Fruit fly (Drosophila melanogaster) whole organism, embryonic: ENCODE results near the gene Obp28a.

Experiments used
- ATbp ChIP-seq: fragments of 200-800 bp; sonication (Bioruptor generic); optimal IDR thresholded peaks from 2 replicates; lab custom pipeline; 2017; ENCODE audit warnings: missing biosample characterization, mild to moderate bottlenecking, missing genetic modification characterization, missing genetic modification reagents
- Abd-B ChIP-seq: fragments of 200-800 bp; sonication (Bioruptor generic); optimal IDR thresholded peaks from 2 replicates; lab custom pipeline; 2018; ENCODE audit warnings: missing biosample characterization, mild to moderate bottlenecking, missing genetic modification characterization, moderate library complexity
- Ada2b ChIP-seq: fragments of 200-800 bp; sonication (Bioruptor generic); IDR thresholded peaks from 2 replicates; pipeline ENCODE4 v1.3.6; 2022; ENCODE audit warnings: missing biosample characterization, missing genetic modification characterization
- Adf1 ChIP-seq: fragments of 200-800 bp; sonication (Bioruptor generic); IDR thresholded peaks from 2 replicates; pipeline ENCODE4 v1.3.6; 2022; ENCODE audit warnings: missing biosample characterization, missing genetic modification characterization
- B-H2 ChIP-seq: fragments of 200-800 bp; sonication (Bioruptor generic); optimal IDR thresholded peaks from 2 replicates; lab custom pipeline; 2018; ENCODE audit warnings: missing biosample characterization, mild to moderate bottlenecking, missing genetic modification characterization
- CG11723 ChIP-seq: fragments of 200-800 bp; sonication (Bioruptor generic); optimal IDR thresholded peaks from 2 replicates; lab custom pipeline; 2017; ENCODE audit warnings: missing biosample characterization, mild to moderate bottlenecking, missing genetic modification characterization
- CG13424 ChIP-seq: fragments of 200-800 bp; sonication (Bioruptor generic); optimal IDR thresholded peaks from 2 replicates; lab custom pipeline; 2019; ENCODE audit warnings: missing biosample characterization, mild to moderate bottlenecking, missing genetic modification characterization, moderate library complexity
- CG15601 ChIP-seq: fragments of 200-800 bp; sonication (Bioruptor generic); optimal IDR thresholded peaks from 3 replicates; lab custom pipeline; 2019; ENCODE audit warnings: missing biosample characterization, mild to moderate bottlenecking, missing genetic modification characterization, moderate library complexity
- CG15696 ChIP-seq: fragments of 200-800 bp; sonication (Bioruptor generic); optimal IDR thresholded peaks from 2 replicates; lab custom pipeline; 2019; ENCODE audit warnings: missing biosample characterization, mild to moderate bottlenecking, missing genetic modification characterization, moderate library complexity
- CG17361 ChIP-seq: fragments of 200-800 bp; sonication (Bioruptor generic); IDR thresholded peaks from 3 replicates; pipeline ENCODE4 v1.3.6; 2022; ENCODE audit warnings: missing biosample characterization, missing genetic modification characterization
- CG33557 ChIP-seq: fragments of 200-800 bp; sonication (Bioruptor generic); optimal IDR thresholded peaks from 2 replicates; lab custom pipeline; 2019; ENCODE audit warnings: missing biosample characterization, mild to moderate bottlenecking, missing genetic modification characterization, moderate library complexity
- CG3407 ChIP-seq: fragments of 200-800 bp; sonication (Bioruptor generic); optimal IDR thresholded peaks from 2 replicates; lab custom pipeline; 2018; ENCODE audit warnings: missing biosample characterization, mild to moderate bottlenecking, missing genetic modification characterization
- CG4707 ChIP-seq: fragments of 200-800 bp; sonication (Bioruptor generic); optimal IDR thresholded peaks from 2 replicates; lab custom pipeline; 2018; ENCODE audit warnings: missing biosample characterization, mild to moderate bottlenecking, missing genetic modification characterization, moderate library complexity
- CG4820 ChIP-seq: fragments of 200-800 bp; sonication (Bioruptor generic); optimal IDR thresholded peaks from 3 replicates; lab custom pipeline; 2016; ENCODE audit warnings: missing biosample characterization, missing genetic modification characterization
- CG6813 ChIP-seq: fragments of 200-800 bp; sonication (Bioruptor generic); optimal IDR thresholded peaks from 2 replicates; lab custom pipeline; 2017; ENCODE audit warnings: missing biosample characterization, missing genetic modification characterization, mild to moderate bottlenecking, moderate library complexity, missing genetic modification reagents
- CG9609 ChIP-seq: fragments of 200-800 bp; sonication (Bioruptor generic); optimal IDR thresholded peaks from 3 replicates; lab custom pipeline; 2016; ENCODE audit warnings: missing biosample characterization, missing genetic modification characterization
- Camta ChIP-seq: fragments of 200-800 bp; sonication (Bioruptor generic); optimal IDR thresholded peaks from 2 replicates; lab custom pipeline; 2016; ENCODE audit warnings: missing biosample characterization, missing genetic modification characterization
- CoRest ChIP-seq: fragments of 200-800 bp; sonication (Bioruptor generic); optimal IDR thresholded peaks from 3 replicates; lab custom pipeline; 2018; ENCODE audit warnings: missing biosample characterization, mild to moderate bottlenecking, missing genetic modification characterization, moderate library complexity
- Dad ChIP-seq: fragments of 200-800 bp; sonication (Bioruptor generic); optimal IDR thresholded peaks from 3 replicates; lab custom pipeline; 2016; ENCODE audit warnings: missing biosample characterization, missing genetic modification characterization
- Deaf1 ChIP-seq: fragments of 200-800 bp; optimal IDR thresholded peaks from 3 replicates; lab custom pipeline; 2019; ENCODE audit warnings: missing biosample characterization, mild to moderate bottlenecking, missing genetic modification characterization, moderate library complexity
- Eip74EF ChIP-seq, 2 experiments: fragments of 200-800 bp in 1 of 2; fragments of >200 bp in 1 of 2; sonication (Bioruptor generic) in 1 of 2; optimal IDR thresholded peaks; 2 replicates each; lab custom pipeline; 2017 to 2019; ENCODE audit warnings: missing biosample characterization in 2 of 2, missing genetic modification characterization in 2 of 2, mild to moderate bottlenecking in 1 of 2, moderate library complexity in 1 of 2
- Fer3 ChIP-seq: fragments of 200-800 bp; sonication (Bioruptor generic); optimal IDR thresholded peaks from 2 replicates; lab custom pipeline; 2018; ENCODE audit warnings: missing biosample characterization, mild to moderate bottlenecking, missing genetic modification characterization, moderate library complexity
- Hmr ChIP-seq: fragments of 200-800 bp; sonication (Bioruptor generic); optimal IDR thresholded peaks from 3 replicates; lab custom pipeline; 2017; ENCODE audit warnings: mild to moderate bottlenecking, missing biosample characterization, missing genetic modification reagents, missing genetic modification characterization
- Kr ChIP-seq: fragments of 200-800 bp; sonication (Bioruptor generic); optimal IDR thresholded peaks from 2 replicates; lab custom pipeline; 2017; ENCODE audit warnings: missing biosample characterization, mild to moderate bottlenecking, missing genetic modification characterization
- MTF-1 ChIP-seq: fragments of 200-800 bp; sonication (Bioruptor generic); optimal IDR thresholded peaks from 2 replicates; lab custom pipeline; 2018; ENCODE audit warnings: missing biosample characterization, mild to moderate bottlenecking, missing genetic modification characterization, borderline replicate concordance
- Med ChIP-seq: fragments of 200-800 bp; sonication (Bioruptor generic); peaks from one replicate; lab custom pipeline; 2016; ENCODE audit warnings: missing biosample characterization, missing genetic modification characterization, mild to moderate bottlenecking, inconsistent platforms, moderate library complexity
- NC2β ChIP-seq: fragments of 200-800 bp; sonication (Bioruptor generic); optimal IDR thresholded peaks from 2 replicates; lab custom pipeline; 2016; ENCODE audit warnings: missing biosample characterization, missing genetic modification characterization
- NFAT ChIP-seq: fragments of 200-800 bp; sonication (Bioruptor generic); IDR thresholded peaks from 2 replicates; pipeline ENCODE4 v1.3.6; 2022; ENCODE audit warnings: missing biosample characterization, missing genetic modification characterization
- Oli ChIP-seq: fragments of 200-800 bp; sonication (Bioruptor generic); optimal IDR thresholded peaks from 2 replicates; lab custom pipeline; 2018; ENCODE audit warnings: missing biosample characterization, mild to moderate bottlenecking, missing genetic modification characterization, moderate library complexity
- Side ChIP-seq: fragments of 200-800 bp; sonication (Bioruptor generic); optimal IDR thresholded peaks from 2 replicates; lab custom pipeline; 2016; ENCODE audit warnings: missing biosample characterization, missing genetic modification characterization
- Six4 ChIP-seq: fragments of 200-800 bp; sonication (Bioruptor generic); optimal IDR thresholded peaks from 2 replicates; lab custom pipeline; 2016; ENCODE audit warnings: missing biosample characterization, missing genetic modification characterization
- Sry-β ChIP-seq: fragments of 200-800 bp; sonication (Bioruptor generic); optimal IDR thresholded peaks from 2 replicates; lab custom pipeline; 2018; ENCODE audit warnings: missing biosample characterization, mild to moderate bottlenecking, missing genetic modification characterization, moderate library complexity
- Sry-δ ChIP-seq: fragments of 200-800 bp; sonication (Bioruptor generic); optimal IDR thresholded peaks from 2 replicates; lab custom pipeline; 2016; ENCODE audit warnings: missing biosample characterization, missing genetic modification characterization
- az2 ChIP-seq: fragments of 200-800 bp; sonication (Bioruptor generic); optimal IDR thresholded peaks from 3 replicates; lab custom pipeline; 2016; ENCODE audit warnings: missing biosample characterization, missing genetic modification characterization
- bab2 ChIP-seq: fragments of 200-800 bp; sonication (Bioruptor generic); optimal IDR thresholded peaks from 2 replicates; lab custom pipeline; 2016; ENCODE audit warnings: missing biosample characterization, missing genetic modification characterization
- dm ChIP-seq: fragments of 200-800 bp; sonication (Bioruptor generic); optimal IDR thresholded peaks from 3 replicates; lab custom pipeline; 2016; ENCODE audit warnings: missing biosample characterization, missing genetic modification characterization
- dmrt99B ChIP-seq: fragments of 200-800 bp; sonication (Bioruptor generic); optimal IDR thresholded peaks from 2 replicates; lab custom pipeline; 2018; ENCODE audit warnings: missing biosample characterization, mild to moderate bottlenecking, missing genetic modification characterization, moderate library complexity
- kah ChIP-seq: fragments of 200-800 bp; sonication (Bioruptor generic); optimal IDR thresholded peaks from 2 replicates; lab custom pipeline; 2018; ENCODE audit warnings: missing biosample characterization, mild to moderate bottlenecking, missing genetic modification characterization
- kni ChIP-seq: fragments of 200-800 bp; sonication (Bioruptor generic); optimal IDR thresholded peaks from 3 replicates; lab custom pipeline; 2017; ENCODE audit warnings: mild to moderate bottlenecking, missing biosample characterization, missing genetic modification reagents, missing genetic modification characterization
- knrl ChIP-seq: fragments of 200-800 bp; sonication (Bioruptor generic); IDR thresholded peaks from 3 replicates; pipeline ENCODE4 v1.3.6; 2022; ENCODE audit warnings: missing biosample characterization, missing genetic modification characterization; ENCODE audit not compliant: partially characterized antibody
- lilli ChIP-seq: fragments of 200-800 bp; sonication (Bioruptor generic); optimal IDR thresholded peaks from 3 replicates; lab custom pipeline; 2016; ENCODE audit warnings: missing biosample characterization, missing genetic modification characterization
- mirr ChIP-seq: fragments of 200-800 bp; sonication (Bioruptor generic); optimal IDR thresholded peaks from 3 replicates; lab custom pipeline; 2018; ENCODE audit warnings: missing biosample characterization, mild to moderate bottlenecking, missing genetic modification characterization
- nerfin-1 ChIP-seq: fragments of 200-800 bp; sonication (Bioruptor generic); optimal IDR thresholded peaks from 3 replicates; lab custom pipeline; 2019; ENCODE audit warnings: missing biosample characterization, mild to moderate bottlenecking, missing genetic modification characterization, moderate library complexity
- peb ChIP-seq: fragments of 200-800 bp; sonication (Bioruptor generic); IDR thresholded peaks from 2 replicates; pipeline ENCODE4 v1.3.6; 2022; ENCODE audit warnings: missing biosample characterization, missing genetic modification characterization
- salm ChIP-seq: fragments of 200-800 bp; sonication (Bioruptor generic); optimal IDR thresholded peaks from 2 replicates; lab custom pipeline; 2018; ENCODE audit warnings: missing biosample characterization, mild to moderate bottlenecking, missing genetic modification characterization
- schlank ChIP-seq: fragments of 200-800 bp; sonication (Bioruptor generic); optimal IDR thresholded peaks from 2 replicates; lab custom pipeline; 2018; ENCODE audit warnings: missing biosample characterization, mild to moderate bottlenecking, missing genetic modification characterization
- sens ChIP-seq: fragments of 200-800 bp; sonication (Bioruptor generic); peaks from one replicate; lab custom pipeline; 2016; ENCODE audit warnings: missing biosample characterization, missing genetic modification characterization
- seq ChIP-seq: fragments of 200-800 bp; sonication (Bioruptor generic); IDR thresholded peaks from 2 replicates; pipeline ENCODE4 v1.3.6; 2022; ENCODE audit warnings: missing biosample characterization, missing genetic modification characterization
- sim ChIP-seq: fragments of 200-800 bp; sonication (Bioruptor generic); IDR thresholded peaks from 2 replicates; pipeline ENCODE4 v1.3.6; 2022; ENCODE audit warnings: missing biosample characterization, missing genetic modification characterization
- sisA ChIP-seq: fragments of 200-800 bp; sonication (Bioruptor generic); IDR thresholded peaks from 2 replicates; pipeline ENCODE4 v1.3.6; 2022; ENCODE audit warnings: missing biosample characterization, missing genetic modification characterization
- zfh1 ChIP-seq: fragments of 200-800 bp; sonication (Bioruptor generic); IDR thresholded peaks from 3 replicates; pipeline ENCODE4 v1.3.6; 2022; ENCODE audit warnings: missing biosample characterization, missing genetic modification characterization

The Obp28a gene

dm6 chr2L:7518896-7519295 lies 21.7 kb upstream of the Obp28a start (continued):
- peak; percentile 72 for TF ChIP-seq mirr (GFP tag; lab: Kevin White, UChicago)
- peak; percentile 65 for TF ChIP-seq CG6813 (GFP tag; lab: Kevin White, UChicago)
- TF ChIP-seq seq (GFP tag; lab: Robert Waterston, UW), result no peak
- 0 out of 3 replicates have a peak, but pooled peaks have one; percentile 18 for TF ChIP-seq zfh1 (GFP tag; lab: Robert Waterston, UW)
- peak; percentile 34; the same call in 1 of the 3 replicates for TF ChIP-seq CG17361 (GFP tag; lab: Robert Waterston, UW)
- peak; percentile 46 for TF ChIP-seq CG33557
- peak; percentile 26 for TF ChIP-seq bab2
- peak; percentile 85 for TF ChIP-seq sens (GFP tag; lab: Kevin White, UChicago)
- TF ChIP-seq CoRest (tag; lab: Kevin White, UChicago), result peak; percentile 0
- TF ChIP-seq Sry-δ (GFP tag; lab: Kevin White, UChicago), result no peak
- TF ChIP-seq Oli (tag; lab: Kevin White, UChicago), result peak; percentile 4
- TF ChIP-seq Kr (GFP tag; lab: Kevin White, UChicago), result peak; percentile 55
- TF ChIP-seq Camta (GFP tag; lab: Kevin White, UChicago), result peak; percentile 17
- TF ChIP-seq az2 (GFP tag; lab: Kevin White, UChicago), result no peak
- TF ChIP-seq Dad (GFP tag; lab: Kevin White, UChicago), result no peak
- peak; percentile 33 for TF ChIP-seq schlank (tag; lab: Kevin White, UChicago)
- no peak for TF ChIP-seq Sry-β (GFP tag; lab: Kevin White, UChicago)
- TF ChIP-seq peb (GFP tag; lab: Robert Waterston, UW), result no peak
- TF ChIP-seq salm, result peak; percentile 45
- TF ChIP-seq lilli (GFP tag; lab: Kevin White, UChicago), result no peak
- TF ChIP-seq Hmr (GFP tag; lab: Kevin White, UChicago), result peak; percentile 39
- no peak for TF ChIP-seq knrl (GFP tag; lab: Robert Waterston, UW)
- peak; percentile 7 for TF ChIP-seq CG11723 (GFP tag; lab: Kevin White, UChicago)
- TF ChIP-seq Med (GFP tag; lab: Kevin White, UChicago), result peak; percentile 30
- TF ChIP-seq Fer3 (tag; lab: Kevin White, UChicago), result peak; percentile 0
- peak; percentile 65 for TF ChIP-seq CG15601
- TF ChIP-seq B-H2, result no peak

DNA sequence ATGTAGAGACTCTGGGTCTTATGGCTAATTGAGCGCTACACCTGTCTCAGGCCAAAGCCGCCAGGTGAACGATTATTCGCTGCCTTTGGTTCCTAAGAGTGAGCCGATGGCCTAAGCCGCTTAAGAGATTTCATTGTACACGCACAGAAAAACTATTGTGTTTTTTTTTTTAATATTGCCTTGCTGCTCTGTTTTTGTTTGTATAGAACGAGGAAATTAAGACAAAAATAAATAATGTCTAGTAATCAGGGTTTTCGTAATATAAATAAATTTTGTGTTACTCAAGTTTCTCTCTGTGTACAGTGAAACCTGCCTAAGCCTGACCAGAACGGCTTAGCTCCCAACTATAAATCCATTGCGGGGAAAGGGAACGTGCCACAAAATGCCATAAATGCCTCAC lies 18.2 kb upstream of the Obp28a start:
- no peak for TF ChIP-seq Side (GFP tag; lab: Kevin White, UChicago)
- peak; percentile 11 for TF ChIP-seq dmrt99B (tag; lab: Kevin White, UChicago)
- no peak for TF ChIP-seq NFAT (GFP tag; lab: Robert Waterston, UW)
- no peak for TF ChIP-seq ATbp (GFP tag; lab: Kevin White, UChicago)
- no peak for TF ChIP-seq dm (GFP tag; lab: Kevin White, UChicago)
- TF ChIP-seq kni (GFP tag; lab: Kevin White, UChicago), result no peak
- no peak for TF ChIP-seq MTF-1 (GFP tag; lab: Kevin White, UChicago)
- peak; percentile 58 for TF ChIP-seq sisA (GFP tag; lab: Robert Waterston, UW)
- TF ChIP-seq NC2β (GFP tag; lab: Kevin White, UChicago), result no peak
- TF ChIP-seq Six4, result no peak
- no peak for TF ChIP-seq nerfin-1 (tag; lab: Kevin White, UChicago)
- TF ChIP-seq Eip74EF (GFP tag; optimal IDR thresholded peaks at IDR 0.05; lab: Kevin White, UChicago), result no peak
- TF ChIP-seq Abd-B (GFP tag; lab: Kevin White, UChicago), result no peak
- peak; percentile 37; the same call in 1 of the 2 replicates for TF ChIP-seq Ada2b (GFP tag; lab: Robert Waterston, UW)
- TF ChIP-seq CG9609 (GFP tag; lab: Kevin White, UChicago), result no peak
- TF ChIP-seq Adf1, result no peak
- TF ChIP-seq sim (GFP tag; lab: Robert Waterston, UW), result 0 out of 2 replicates have a peak, but pooled peaks have one; percentile 30
- no peak for TF ChIP-seq CG3407 (GFP tag; lab: Kevin White, UChicago)
- peak; percentile 35 for TF ChIP-seq CG15696
- TF ChIP-seq CG13424 (tag; lab: Kevin White, UChicago), result no peak
- TF ChIP-seq kah, result no peak
- TF ChIP-seq Deaf1 (tag; lab: Kevin White, UChicago), result no peak
- TF ChIP-seq schlank (tag; lab: Kevin White, UChicago), result no peak
- TF ChIP-seq CG4707 (GFP tag; lab: Kevin White, UChicago), result no peak
- peak; percentile 28 for TF ChIP-seq CG4820
